Worm (Caenorhabditis elegans): ENCODE data around the gene hen-1.

ce11 chrX:7106103-7106502 is 10.7 kb downstream of the hen-1 start, which contains the start of gene C36B7.2:
- TF ChIP-seq zfp-2 (tag; optimal IDR thresholded peaks at IDR 0.05) (no peak), daf-12 (tag; optimal IDR thresholded peaks at IDR 0.05) (no peak), nhr-28 (tag; optimal IDR thresholded peaks at IDR 0.05) (no peak), ztf-11 (tag; optimal IDR thresholded peaks at IDR 0.05) (no peak), nhr-237 (tag; optimal IDR thresholded peaks at IDR 0.05) (no peak), unc-39 (tag; optimal IDR thresholded peaks at IDR 0.05) (no peak), ZK337.2 (GFP tag; IDR thresholded peaks at IDR 0.05) (no peak), ceh-82 (tag; optimal IDR thresholded peaks at IDR 0.05) (no peak), aha-1 (tag) (peak; percentile 22), F10B5.3 (tag; optimal IDR thresholded peaks at IDR 0.05) (no peak), lir-3 (tag; optimal IDR thresholded peaks at IDR 0.05) (no peak), ces-1 (GFP tag; optimal IDR thresholded peaks at IDR 0.05) (no peak), lsy-2 (tag; optimal IDR thresholded peaks at IDR 0.05) (no peak)

All from whole organism, L4 larva.